Worm (Caenorhabditis elegans): ENCODE results near the gene brc-2.

ce11 chrIII:6869268-6869667, 33.6 kb downstream of the brc-2 start, which contains the start of the genes cra-1 and kbp-1:
- TF ChIP-seq cog-1 (tag; optimal IDR thresholded peaks at IDR 0.05), result no peak
- TF ChIP-seq flt-1 (GFP tag; IDR thresholded peaks at IDR 0.05), result no peak
- TF ChIP-seq ztf-29 (GFP tag; IDR thresholded peaks at IDR 0.05), result no peak
- no peak for TF ChIP-seq ref-1 (GFP tag; conservative IDR thresholded peaks at IDR 0.05)
- TF ChIP-seq ztf-23 (GFP tag; IDR thresholded peaks at IDR 0.05), result no peak
- TF ChIP-seq klf-2 (GFP tag; conservative IDR thresholded peaks at IDR 0.05), result no peak
- no peak for TF ChIP-seq tab-1 (GFP tag; IDR thresholded peaks at IDR 0.05)
- TF ChIP-seq med-1 (GFP tag; optimal IDR thresholded peaks at IDR 0.05; ENCODE audit: insufficient read depth), result no peak

All from whole organism, midembryonic.